Fruit fly (Drosophila melanogaster) whole organism, embryonic: ENCODE results near the gene CG4594.
A peak's percentile ranks its signal among the peaks of the same experiment; 100 is the strongest.

ENCODE experiments used
- Awh ChIP-seq: fragments of 200-800 bp; sonication (Bioruptor generic); IDR thresholded peaks from 2 replicates; pipeline ENCODE4, ENCODE4 v1.3.6; 2022; ENCODE audit warnings: missing biosample characterization, missing genetic modification characterization
- B-H2 ChIP-seq: fragments of 200-800 bp; sonication (Bioruptor generic); optimal IDR thresholded peaks from 2 replicates; lab custom pipeline; 2018; ENCODE audit warnings: missing biosample characterization, mild to moderate bottlenecking, missing genetic modification characterization
- C15 ChIP-seq: fragments of 200-800 bp; sonication (Bioruptor generic); IDR thresholded peaks from 3 replicates; pipeline ENCODE4 v1.3.6; 2022; ENCODE audit warnings: missing biosample characterization, missing genetic modification characterization
- CG10209 ChIP-seq: fragments of 200-800 bp; sonication (Bioruptor generic); optimal IDR thresholded peaks from 3 replicates; lab custom pipeline; 2017; ENCODE audit warnings: missing biosample characterization, mild to moderate bottlenecking, missing genetic modification characterization, missing genetic modification reagents
- CG11398 ChIP-seq: fragments of 200-800 bp; sonication (Bioruptor generic); optimal IDR thresholded peaks from 2 replicates; lab custom pipeline; 2016; ENCODE audit warnings: missing biosample characterization, missing genetic modification characterization
- CG11504 ChIP-seq: fragments of 200-800 bp; sonication (Bioruptor generic); optimal IDR thresholded peaks from 3 replicates; lab custom pipeline; 2019; ENCODE audit warnings: missing biosample characterization, mild to moderate bottlenecking, missing genetic modification characterization, moderate library complexity
- CG15479 ChIP-seq: fragments of 200-800 bp; sonication (Bioruptor generic); optimal IDR thresholded peaks from 3 replicates; lab custom pipeline; 2019; ENCODE audit warnings: missing biosample characterization, mild to moderate bottlenecking, missing genetic modification characterization, moderate library complexity
- CG15696 ChIP-seq: fragments of 200-800 bp; sonication (Bioruptor generic); optimal IDR thresholded peaks from 2 replicates; lab custom pipeline; 2019; ENCODE audit warnings: missing biosample characterization, mild to moderate bottlenecking, missing genetic modification characterization, moderate library complexity
- CG17802 ChIP-seq: fragments of 200-800 bp; sonication (Bioruptor generic); optimal IDR thresholded peaks from 2 replicates; lab custom pipeline; 2018; ENCODE audit warnings: missing biosample characterization, mild to moderate bottlenecking, missing genetic modification characterization, moderate library complexity
- CG1832 ChIP-seq: fragments of 200-800 bp; sonication (Bioruptor generic); optimal IDR thresholded peaks from 2 replicates; lab custom pipeline; 2017; ENCODE audit warnings: missing biosample characterization, mild to moderate bottlenecking, missing genetic modification characterization, inconsistent platforms
- CG18764 ChIP-seq: fragments of 200-800 bp; sonication (Bioruptor generic); optimal IDR thresholded peaks from 3 replicates; lab custom pipeline; 2016; ENCODE audit warnings: missing biosample characterization, missing genetic modification characterization
- CG2202 ChIP-seq: fragments of 200-800 bp; sonication (Bioruptor generic); optimal IDR thresholded peaks from 2 replicates; lab custom pipeline; 2018; ENCODE audit warnings: missing biosample characterization, mild to moderate bottlenecking, missing genetic modification characterization
- CG2889 ChIP-seq: fragments of 200-800 bp; sonication (Bioruptor generic); IDR thresholded peaks from 3 replicates; pipeline ENCODE4 v1.3.6; 2022; ENCODE audit warnings: missing biosample characterization, missing genetic modification characterization
- CG30403 ChIP-seq: fragments of 200-800 bp; sonication (Bioruptor generic); optimal IDR thresholded peaks from 3 replicates; lab custom pipeline; 2016; ENCODE audit warnings: missing biosample characterization, missing genetic modification characterization
- CG33557 ChIP-seq: fragments of 200-800 bp; sonication (Bioruptor generic); optimal IDR thresholded peaks from 2 replicates; lab custom pipeline; 2019; ENCODE audit warnings: missing biosample characterization, mild to moderate bottlenecking, missing genetic modification characterization, moderate library complexity
- CG34422 ChIP-seq: fragments of 200-800 bp; sonication (Bioruptor generic); IDR thresholded peaks from 3 replicates; pipeline ENCODE4 v1.3.6; 2022; ENCODE audit warnings: missing biosample characterization, missing genetic modification characterization
- CG4424 ChIP-seq: fragments of 200-800 bp; sonication (Bioruptor generic); optimal IDR thresholded peaks from 3 replicates; lab custom pipeline; 2016; ENCODE audit warnings: missing biosample characterization, missing genetic modification characterization
- CG4707 ChIP-seq: fragments of 200-800 bp; sonication (Bioruptor generic); optimal IDR thresholded peaks from 2 replicates; lab custom pipeline; 2018; ENCODE audit warnings: missing biosample characterization, mild to moderate bottlenecking, missing genetic modification characterization, moderate library complexity
- CG4730 ChIP-seq: fragments of 200-800 bp; sonication (Bioruptor generic); IDR thresholded peaks from 2 replicates; pipeline ENCODE4 v1.3.6; 2022; ENCODE audit warnings: missing biosample characterization, missing genetic modification characterization
- CG6683 ChIP-seq: fragments of 200-800 bp; sonication (Bioruptor generic); optimal IDR thresholded peaks from 2 replicates; lab custom pipeline; 2017; ENCODE audit warnings: missing biosample characterization, mild to moderate bottlenecking, missing genetic modification characterization, missing genetic modification reagents
- CG6854 ChIP-seq: fragments of 200-800 bp; sonication (Bioruptor generic); optimal IDR thresholded peaks from 3 replicates; lab custom pipeline; 2017; ENCODE audit warnings: missing biosample characterization, mild to moderate bottlenecking, missing genetic modification characterization
- CG7839 ChIP-seq: fragments of 200-800 bp; sonication (Bioruptor generic); optimal IDR thresholded peaks from 3 replicates; lab custom pipeline; 2018; ENCODE audit warnings: missing biosample characterization, mild to moderate bottlenecking, missing genetic modification characterization, moderate library complexity
- CG7963 ChIP-seq: fragments of 200-800 bp; sonication (Bioruptor generic); IDR thresholded peaks from 3 replicates; pipeline ENCODE4 v1.3.6; 2022; ENCODE audit warnings: missing biosample characterization, missing genetic modification characterization; ENCODE audit not compliant: partially characterized antibody
- CG8290 ChIP-seq, 3 experiments: fragments of 200-800 bp; sonication (Bioruptor generic); optimal IDR thresholded peaks; 2 replicates each; lab custom pipeline; 2016 to 2019; ENCODE audit warnings: missing biosample characterization in 3 of 3, missing genetic modification characterization in 3 of 3, mild to moderate bottlenecking in 2 of 3, moderate library complexity in 1 of 3
- CoRest ChIP-seq: fragments of 200-800 bp; sonication (Bioruptor generic); optimal IDR thresholded peaks from 3 replicates; lab custom pipeline; 2018; ENCODE audit warnings: missing biosample characterization, mild to moderate bottlenecking, missing genetic modification characterization, moderate library complexity
- Doc2 ChIP-seq: fragments of 200-800 bp; sonication (Bioruptor generic); IDR thresholded peaks from 2 replicates; pipeline ENCODE4 v1.3.6; 2022; ENCODE audit warnings: missing biosample characterization, missing genetic modification characterization
- E2f2 ChIP-seq: fragments of 200-800 bp; sonication (Bioruptor generic); IDR thresholded peaks from 2 replicates; pipeline ENCODE4 v1.3.6; 2022; ENCODE audit warnings: missing biosample characterization, missing genetic modification characterization
- ERR ChIP-seq: fragments of 200-800 bp; sonication (Bioruptor generic); optimal IDR thresholded peaks from 2 replicates; lab custom pipeline; 2016; ENCODE audit warnings: missing biosample characterization, missing genetic modification characterization
- Elba2 ChIP-seq: fragments of 200-800 bp; sonication (Bioruptor generic); optimal IDR thresholded peaks from 3 replicates; lab custom pipeline; 2016; ENCODE audit warnings: missing biosample characterization, missing genetic modification characterization
- MBD-R2 ChIP-seq: fragments of 200-800 bp; sonication (Bioruptor generic); IDR thresholded peaks from 2 replicates; pipeline ENCODE4 v1.3.6; 2022; ENCODE audit warnings: missing biosample characterization, missing genetic modification characterization
- Nf-YA ChIP-seq: fragments of 200-800 bp; sonication (Bioruptor generic); IDR thresholded peaks from 2 replicates; pipeline ENCODE4 v1.3.6; 2022; ENCODE audit warnings: missing biosample characterization, missing genetic modification characterization
- NfI ChIP-seq: fragments of 200-800 bp; sonication (Bioruptor generic); optimal IDR thresholded peaks from 3 replicates; lab custom pipeline; 2018; ENCODE audit warnings: missing biosample characterization, mild to moderate bottlenecking, missing genetic modification characterization, moderate library complexity
- ash1 ChIP-seq: fragments of 200-800 bp; sonication (Bioruptor generic); optimal IDR thresholded peaks from 2 replicates; lab custom pipeline; 2018; ENCODE audit warnings: missing biosample characterization, mild to moderate bottlenecking, missing genetic modification characterization
- bab2 ChIP-seq: fragments of 200-800 bp; sonication (Bioruptor generic); optimal IDR thresholded peaks from 2 replicates; lab custom pipeline; 2016; ENCODE audit warnings: missing biosample characterization, missing genetic modification characterization
- chm ChIP-seq: fragments of 200-800 bp; sonication (Bioruptor generic); IDR thresholded peaks from 2 replicates; pipeline ENCODE4 v1.3.6; 2022; ENCODE audit warnings: missing biosample characterization, missing genetic modification characterization
- croc ChIP-seq: fragments of 200-800 bp; sonication (Bioruptor generic); conservative IDR thresholded peaks from 3 replicates; pipeline ENCODE4 v1.3.6; 2022; ENCODE audit warnings: missing biosample characterization, missing genetic modification characterization
- disco-r ChIP-seq: fragments of 200-800 bp; sonication (Bioruptor generic); optimal IDR thresholded peaks from 2 replicates; lab custom pipeline; 2016; ENCODE audit warnings: missing biosample characterization, missing genetic modification characterization
- eyg ChIP-seq: fragments of 200-800 bp; sonication (Bioruptor generic); optimal IDR thresholded peaks from 3 replicates; lab custom pipeline; 2016; ENCODE audit warnings: missing biosample characterization, missing genetic modification characterization
- gcm2 ChIP-seq: fragments of 200-800 bp; sonication (Bioruptor generic); optimal IDR thresholded peaks from 2 replicates; lab custom pipeline; 2016; ENCODE audit warnings: missing biosample characterization, missing genetic modification characterization
- h ChIP-seq: fragments of >200 bp; optimal IDR thresholded peaks from 2 replicates; lab custom pipeline; 2017
- her ChIP-seq: fragments of 200-800 bp; sonication (Bioruptor generic); optimal IDR thresholded peaks from 2 replicates; lab custom pipeline; 2016; ENCODE audit warnings: missing biosample characterization, missing genetic modification characterization
- ken ChIP-seq: fragments of 200-800 bp; sonication (Bioruptor generic); IDR thresholded peaks from 3 replicates; pipeline ENCODE4 v1.3.6; 2022; ENCODE audit warnings: missing biosample characterization, missing genetic modification characterization
- salm ChIP-seq: fragments of 200-800 bp; sonication (Bioruptor generic); optimal IDR thresholded peaks from 2 replicates; lab custom pipeline; 2018; ENCODE audit warnings: missing biosample characterization, mild to moderate bottlenecking, missing genetic modification characterization
- slbo ChIP-seq: fragments of 200-800 bp; sonication (Bioruptor generic); IDR thresholded peaks from 2 replicates; pipeline ENCODE4 v1.3.6; 2022; ENCODE audit warnings: missing biosample characterization, missing genetic modification characterization
- toy ChIP-seq: fragments of 200-800 bp; sonication (Bioruptor generic); IDR thresholded peaks from 2 replicates; pipeline ENCODE4 v1.3.6; 2022; ENCODE audit warnings: missing biosample characterization, missing genetic modification characterization
- trem ChIP-seq: fragments of 200-800 bp; optimal IDR thresholded peaks from 3 replicates; lab custom pipeline; 2019; ENCODE audit warnings: missing biosample characterization, mild to moderate bottlenecking, missing genetic modification characterization, moderate library complexity
- twi ChIP-seq: fragments of 200-800 bp; optimal IDR thresholded peaks from 2 replicates; lab custom pipeline; 2019; ENCODE audit warnings: missing biosample characterization, mild to moderate bottlenecking, missing genetic modification characterization, moderate library complexity
- tx ChIP-seq: fragments of 200-800 bp; sonication (Bioruptor generic); optimal IDR thresholded peaks from 2 replicates; lab custom pipeline; 2016; ENCODE audit warnings: missing biosample characterization, missing genetic modification characterization
- wdn ChIP-seq: fragments of 200-800 bp; sonication (Bioruptor generic); IDR thresholded peaks from 2 replicates; pipeline ENCODE4 v1.3.6; 2022; ENCODE audit warnings: missing biosample characterization, missing genetic modification characterization
- z ChIP-seq: fragments of 200-800 bp; sonication (Bioruptor generic); IDR thresholded peaks from 3 replicates; pipeline ENCODE4 v1.3.6; 2022; ENCODE audit warnings: missing biosample characterization, missing genetic modification characterization

The CG4594 gene

DNA sequence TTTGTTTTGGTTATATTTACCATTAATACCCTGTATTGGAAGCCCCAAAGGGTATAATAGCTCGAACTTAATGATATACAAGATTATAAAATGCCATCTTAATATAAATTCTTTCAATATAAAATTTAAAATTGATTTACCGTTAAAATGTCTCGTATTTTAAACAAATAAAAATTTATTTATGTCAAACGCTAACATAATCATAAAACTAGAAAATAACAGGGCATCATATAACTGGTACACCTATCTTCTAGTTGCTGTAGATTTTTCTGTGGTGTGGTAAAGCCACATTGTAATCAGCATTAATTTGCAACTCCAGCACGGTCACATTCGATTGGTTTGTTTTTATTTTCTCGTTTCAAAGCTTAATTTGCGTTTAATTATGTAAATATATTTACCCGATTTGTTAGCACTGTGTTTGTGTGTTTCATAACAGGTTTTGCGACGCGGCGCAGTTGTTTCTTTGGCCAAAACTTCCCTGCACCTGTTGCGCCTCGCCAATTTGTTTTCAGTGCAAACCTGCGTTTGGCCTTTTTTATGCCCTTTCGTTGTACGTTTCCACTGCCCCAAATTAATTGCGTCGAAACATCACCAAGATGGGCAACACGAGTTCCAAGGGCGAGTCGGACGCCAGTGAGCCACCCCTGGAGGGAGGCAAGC lies 37.2 kb downstream of the CG4594 start, which contains the start of the genes CG4658 and CG5846 (continued):
- TF ChIP-seq trem (tag; lab: Kevin White, UChicago) (peak; percentile 95), CG7963 (GFP tag; lab: Robert Waterston, UW) (no peak), B-H2 (GFP tag; lab: Kevin White, UChicago) (peak; percentile 85), croc (GFP tag; lab: Robert Waterston, UW) (peak; percentile 89), toy (GFP tag; lab: Robert Waterston, UW) (peak; percentile 76), CG4730 (GFP tag; lab: Robert Waterston, UW) (peak; percentile 92), CG4707 (peak; percentile 64), CG15479 (GFP tag; lab: Kevin White, UChicago) (no peak), ken (GFP tag; lab: Robert Waterston, UW) (peak; percentile 83), CoRest (tag; lab: Kevin White, UChicago) (peak; percentile 96), twi (tag; lab: Kevin White, UChicago) (peak; percentile 82), gcm2 (peak; percentile 25), ERR (no peak), chm (peak; percentile 94), C15 (GFP tag; lab: Robert Waterston, UW) (peak; percentile 78; the same call in 2 of the 3 replicates), tx (GFP tag; lab: Kevin White, UChicago) (peak; percentile 45), ash1 (no peak), eyg (GFP tag; lab: Kevin White, UChicago) (no peak), CG2889 (peak; percentile 89), MBD-R2 (GFP tag; lab: Robert Waterston, UW) (peak; percentile 92), CG7839 (tag; lab: Kevin White, UChicago) (peak; percentile 96), h (lab: Kevin White, UChicago) (no peak), slbo (GFP tag; lab: Robert Waterston, UW) (peak; percentile 95), CG8290 (GFP tag; optimal IDR thresholded peaks at IDR 0.05; lab: Kevin White, UChicago) (peak; percentile 89), CG8290 (tag; optimal IDR thresholded peaks at IDR 0.05; lab: Kevin White, UChicago) (no peak), CG1832 (GFP tag; lab: Kevin White, UChicago) (no peak), bab2 (GFP tag; lab: Kevin White, UChicago) (peak; percentile 90), CG11398 (GFP tag; lab: Kevin White, UChicago) (peak; percentile 78), Doc2 (GFP tag; lab: Robert Waterston, UW) (peak; percentile 48; the same call in 1 of the 2 replicates), disco-r (GFP tag; lab: Kevin White, UChicago) (peak; percentile 81), CG18764 (peak; percentile 93), her (GFP tag; lab: Kevin White, UChicago) (peak; percentile 43), CG17802 (tag; lab: Kevin White, UChicago) (peak; percentile 64), Nf-YA (GFP tag; lab: Robert Waterston, UW) (peak; percentile 88), CG2202 (tag; lab: Kevin White, UChicago) (peak; percentile 91), CG15696 (tag; lab: Kevin White, UChicago) (peak; percentile 89), Elba2 (GFP tag; lab: Kevin White, UChicago) (peak; percentile 61), CG6854 (GFP tag; lab: Kevin White, UChicago) (peak; percentile 78), salm (tag; lab: Kevin White, UChicago) (peak; percentile 91), CG30403 (GFP tag; lab: Kevin White, UChicago) (peak; percentile 97), CG10209 (GFP tag; lab: Kevin White, UChicago) (peak; percentile 94), NfI (GFP tag; lab: Kevin White, UChicago) (peak; percentile 87), wdn (GFP tag; lab: Robert Waterston, UW) (peak; percentile 87), CG33557 (GFP tag; lab: Kevin White, UChicago) (peak; percentile 83), CG34422 (peak; percentile 96), CG11504 (tag; lab: Kevin White, UChicago) (peak; percentile 94), CG4424 (GFP tag; lab: Kevin White, UChicago) (peak; percentile 95), Awh (GFP tag; lab: Robert Waterston, UW) (peak; percentile 97), E2f2 (GFP tag; lab: Robert Waterston, UW) (peak; percentile 81), CG6683 (GFP tag; lab: Kevin White, UChicago) (peak; percentile 75), z (GFP tag; lab: Robert Waterston, UW) (peak; percentile 56; the same call in 1 of the 3 replicates)
